Fruit fly (Drosophila melanogaster): ENCODE data around the gene Ca-alpha1T.

Gene Ca-alpha1T

DNA sequence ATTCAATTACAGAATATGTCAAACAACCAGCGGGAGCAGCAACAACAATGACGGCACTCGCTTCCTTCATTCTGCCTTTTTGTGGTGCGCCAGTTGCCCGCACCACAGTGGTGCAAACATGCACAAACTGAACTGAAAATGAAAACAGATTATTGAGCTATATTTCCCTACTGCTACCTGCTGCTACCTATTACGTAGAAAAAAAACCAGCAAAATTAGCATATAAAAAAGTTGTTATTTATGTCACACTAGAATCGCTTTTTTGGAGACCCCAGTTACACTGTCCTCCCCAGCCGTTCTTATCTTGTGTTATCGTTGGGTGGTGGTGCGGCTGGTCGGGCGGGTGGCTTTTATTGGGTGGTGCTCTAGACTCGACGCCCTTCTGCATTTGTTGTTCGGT is 94.7 kb downstream of the Ca-alpha1T start (continued):
- TF ChIP-seq CG10366 (GFP tag; IDR thresholded peaks at IDR 0.05) (peak; percentile 91), Pdp1 (GFP tag; optimal IDR thresholded peaks at IDR 0.05) (peak; percentile 79 to 84), Elba2 (GFP tag; optimal IDR thresholded peaks at IDR 0.05) (no peak), HLHmδ (GFP tag; optimal IDR thresholded peaks at IDR 0.05) (no peak), CG11085 (GFP tag; IDR thresholded peaks at IDR 0.05) (peak; percentile 59), ash1 (GFP tag; optimal IDR thresholded peaks at IDR 0.05) (no peak), CG10565 (GFP tag; optimal IDR thresholded peaks at IDR 0.05) (peak; percentile 23), Kr (GFP tag; optimal IDR thresholded peaks at IDR 0.05) (no peak), stc (GFP tag; IDR thresholded peaks at IDR 0.05) (peak; percentile 88), CG33213 (GFP tag; optimal IDR thresholded peaks at IDR 0.05) (peak; percentile 77), pzg (GFP tag; optimal IDR thresholded peaks at IDR 0.05) (no peak), CG8281 (tag; optimal IDR thresholded peaks at IDR 0.05) (peak; percentile 45), CG15696 (tag; optimal IDR thresholded peaks at IDR 0.05) (no peak), sob (GFP tag; IDR thresholded peaks at IDR 0.05) (peak; percentile 86), unc-4 (GFP tag; IDR thresholded peaks at IDR 0.05; ENCODE audit: partially characterized antibody) (no peak), Atf6 (GFP tag; IDR thresholded peaks at IDR 0.05) (peak; percentile 86), en (GFP tag; optimal IDR thresholded peaks at IDR 0.05) (peak; percentile 60), Stat92E (GFP tag; optimal IDR thresholded peaks at IDR 0.05) (no peak), croc (GFP tag; conservative IDR thresholded peaks at IDR 0.05) (peak; percentile 72), CG4424 (GFP tag; optimal IDR thresholded peaks at IDR 0.05) (peak; percentile 83), tx (GFP tag; optimal IDR thresholded peaks at IDR 0.05) (peak; percentile 63), Hmr (GFP tag; optimal IDR thresholded peaks at IDR 0.05) (peak; percentile 83), CG9932 (GFP tag; IDR thresholded peaks at IDR 0.05) (peak; percentile 76), CG14965 (GFP tag; optimal IDR thresholded peaks at IDR 0.05; ENCODE audit: borderline replicate concordance) (peak; percentile 12), hth (optimal IDR thresholded peaks at IDR 0.05) (no peak), Oli (tag; optimal IDR thresholded peaks at IDR 0.05) (peak; percentile 82), CG9817 (tag; optimal IDR thresholded peaks at IDR 0.05) (peak; percentile 51), amos (GFP tag; IDR thresholded peaks at IDR 0.05; ENCODE audit: partially characterized antibody) (no peak), grn (GFP tag; optimal IDR thresholded peaks at IDR 0.05) (peak; percentile 54), CG14667 (GFP tag; IDR thresholded peaks at IDR 0.05) (peak; percentile 84), CG6689 (GFP tag; IDR thresholded peaks at IDR 0.05) (peak; percentile 92), Mad (GFP tag; optimal IDR thresholded peaks at IDR 0.05) (peak; percentile 53), zfh1 (GFP tag; IDR thresholded peaks at IDR 0.05) (peak; percentile 89), Ets97D (GFP tag; optimal IDR thresholded peaks at IDR 0.05) (peak; percentile 37), CG4820 (GFP tag; optimal IDR thresholded peaks at IDR 0.05) (peak; percentile 78), dysf (GFP tag; IDR thresholded peaks at IDR 0.05) (peak; percentile 93), ERR (GFP tag; optimal IDR thresholded peaks at IDR 0.05) (peak; percentile 83), Sin3A (optimal IDR thresholded peaks at IDR 0.05) (no peak), CG11456 (GFP tag; IDR thresholded peaks at IDR 0.05) (peak; percentile 87), so (GFP tag; IDR thresholded peaks at IDR 0.05) (peak; percentile 87), nau (GFP tag; optimal IDR thresholded peaks at IDR 0.05) (peak; percentile 67), Sry-δ (GFP tag; optimal IDR thresholded peaks at IDR 0.05) (peak; percentile 37), vfl (GFP tag; optimal IDR thresholded peaks at IDR 0.05) (peak; percentile 37), ranshi (GFP tag; IDR thresholded peaks at IDR 0.05) (peak; percentile 87), Dip2 (GFP tag; IDR thresholded peaks at IDR 0.05) (no peak), sc (optimal IDR thresholded peaks at IDR 0.05) (no peak), sc (GFP tag; optimal IDR thresholded peaks at IDR 0.05) (peak; percentile 65), CG10979 (tag; optimal IDR thresholded peaks at IDR 0.05) (peak; percentile 76), psq (GFP tag; optimal IDR thresholded peaks at IDR 0.05) (peak; percentile 41), Dll (GFP tag; IDR thresholded peaks at IDR 0.05; ENCODE audit: partially characterized antibody) (0 out of 4 replicates have a peak, but pooled peaks have one; percentile 24), exex (tag; optimal IDR thresholded peaks at IDR 0.05) (peak; percentile 17), z (GFP tag; IDR thresholded peaks at IDR 0.05) (no peak)

Measured in whole organism, embryonic.